Comparison of ENCODE assay signal across 1 fruit fly cellular context in the genomic region with DNA sequence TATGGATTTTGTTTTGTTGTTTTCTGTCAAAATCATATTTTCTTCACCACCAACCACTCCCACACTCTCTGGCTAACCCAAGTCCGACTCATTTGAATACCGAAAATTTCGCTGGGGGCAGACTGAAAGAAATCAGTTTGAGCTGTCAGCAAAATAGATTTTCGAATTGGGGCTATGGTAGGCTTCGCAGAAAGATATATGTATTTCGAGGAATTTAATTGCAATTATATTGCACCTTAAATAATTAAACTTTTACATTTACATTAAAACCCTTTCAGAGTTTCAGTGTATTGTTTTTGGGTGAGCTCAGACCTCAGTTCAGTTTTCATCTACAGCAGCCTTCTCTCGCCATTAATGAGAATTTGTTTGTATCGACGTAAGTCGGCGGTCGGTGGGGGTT.
A peak's percentile ranks its signal among the peaks of the same experiment; 100 is the strongest.
TF ChIP-seq lines count a peak whose summit lies in the region.

No protein-coding gene starts in this region.

TF ChIP-seq in whole organism, embryonic, 481 proteins besides CTCF, POLR2A, EP300 and RAD21 (continued from another document and continues in another):
- TF ChIP-seq Dip3 (GFP tag; optimal IDR thresholded peaks at IDR 0.05; lab: Kevin White, UChicago) (no peak), CG15269 (tag; optimal IDR thresholded peaks at IDR 0.05; lab: Kevin White, UChicago) (peak; percentile 60), fu2 (GFP tag; optimal IDR thresholded peaks at IDR 0.05; lab: Kevin White, UChicago) (no peak), CHES-1-like (GFP tag; optimal IDR thresholded peaks at IDR 0.05; lab: Kevin White, UChicago) (peak; percentile 24), CG16779 (GFP tag; IDR thresholded peaks at IDR 0.05; lab: Robert Waterston, UW) (no peak), dysf (GFP tag; IDR thresholded peaks at IDR 0.05; lab: Robert Waterston, UW) (peak; percentile 75), corto (GFP tag; optimal IDR thresholded peaks at IDR 0.05; lab: Kevin White, UChicago) (no peak), tx (GFP tag; optimal IDR thresholded peaks at IDR 0.05; lab: Kevin White, UChicago) (no peak), Gsc (GFP tag; IDR thresholded peaks at IDR 0.05; lab: Robert Waterston, UW) (no peak), Dll (GFP tag; IDR thresholded peaks at IDR 0.05; lab: Robert Waterston, UW; ENCODE audit: partially characterized antibody) (no peak), mld (GFP tag; IDR thresholded peaks at IDR 0.05; lab: Robert Waterston, UW; ENCODE audit: partially characterized antibody) (no peak), bcd (GFP tag; optimal IDR thresholded peaks at IDR 0.05; lab: Kevin White, UChicago) (peak; percentile 54), CG11093 (GFP tag; IDR thresholded peaks at IDR 0.05; lab: Robert Waterston, UW) (peak; percentile 46; the same call in 1 of the 3 replicates), hkb (optimal IDR thresholded peaks at IDR 0.05; lab: Kevin White, UChicago) (no peak), hkb (GFP tag; IDR thresholded peaks at IDR 0.05; lab: Robert Waterston, UW) (peak; percentile 55; the same call in 1 of the 2 replicates), sc (optimal IDR thresholded peaks at IDR 0.05; lab: Kevin White, UChicago) (no peak), sc (GFP tag; optimal IDR thresholded peaks at IDR 0.05; lab: Kevin White, UChicago) (peak; percentile 5), Taf1 (GFP tag; IDR thresholded peaks at IDR 0.05; lab: Robert Waterston, UW) (peak; percentile 22; the same call in 1 of the 2 replicates), CG17912 (GFP tag; optimal IDR thresholded peaks at IDR 0.05; lab: Kevin White, UChicago) (no peak), fd96Cb (tag; optimal IDR thresholded peaks at IDR 0.05; lab: Kevin White, UChicago) (peak; percentile 54), dpn (GFP tag; optimal IDR thresholded peaks at IDR 0.05; lab: Kevin White, UChicago) (peak; percentile 39 to 44), pnt (GFP tag; optimal IDR thresholded peaks at IDR 0.05; lab: Kevin White, UChicago) (peak; percentile 55), abd-A (tag; optimal IDR thresholded peaks at IDR 0.05; lab: Kevin White, UChicago) (peak; percentile 71), jing (GFP tag; optimal IDR thresholded peaks at IDR 0.05; lab: Kevin White, UChicago) (peak; percentile 19), CG10959 (GFP tag; IDR thresholded peaks at IDR 0.05; lab: Robert Waterston, UW) (0 out of 2 replicates have a peak, but pooled peaks have one; percentile 24), her (GFP tag; optimal IDR thresholded peaks at IDR 0.05; lab: Kevin White, UChicago) (no peak), ems (GFP tag; optimal IDR thresholded peaks at IDR 0.05; lab: Kevin White, UChicago) (peak; percentile 40), Chrac-16 (GFP tag; optimal IDR thresholded peaks at IDR 0.05; lab: Kevin White, UChicago) (peak; percentile 32), B-H1 (GFP tag; IDR thresholded peaks at IDR 0.05; lab: Robert Waterston, UW) (peak; percentile 29; the same call in 2 of the 3 replicates), cwo (GFP tag; optimal IDR thresholded peaks at IDR 0.05; lab: Kevin White, UChicago) (peak; percentile 43), CG2116 (GFP tag; optimal IDR thresholded peaks at IDR 0.05; lab: Kevin White, UChicago) (no peak), ftz-f1 (GFP tag; optimal IDR thresholded peaks at IDR 0.05; lab: Kevin White, UChicago) (no peak), CG6175 (GFP tag; IDR thresholded peaks at IDR 0.05; lab: Robert Waterston, UW) (no peak), sr (GFP tag; IDR thresholded peaks at IDR 0.05; lab: Robert Waterston, UW) (no peak), lmd (GFP tag; IDR thresholded peaks at IDR 0.05; lab: Robert Waterston, UW) (peak; percentile 61), Pdp1 (GFP tag; optimal IDR thresholded peaks at IDR 0.05; lab: Kevin White, UChicago) (peak in 1 of 2 experiments; percentile 16), Dp (GFP tag; optimal IDR thresholded peaks at IDR 0.05; lab: Kevin White, UChicago) (no peak), NK7.1 (GFP tag; optimal IDR thresholded peaks at IDR 0.05; lab: Kevin White, UChicago) (peak; percentile 21), gcm2 (GFP tag; optimal IDR thresholded peaks at IDR 0.05; lab: Kevin White, UChicago) (no peak), CG15696 (tag; optimal IDR thresholded peaks at IDR 0.05; lab: Kevin White, UChicago) (no peak), Med (GFP tag; lab: Kevin White, UChicago) (peak; percentile 93), CG11247 (GFP tag; IDR thresholded peaks at IDR 0.05; lab: Robert Waterston, UW) (no peak; the same call in 1 of the 2 replicates), Gug (GFP tag; IDR thresholded peaks at IDR 0.05; lab: Robert Waterston, UW) (peak; percentile 68; the same call in 3 of the 4 replicates), kah (GFP tag; optimal IDR thresholded peaks at IDR 0.05; lab: Kevin White, UChicago) (no peak), seq (GFP tag; IDR thresholded peaks at IDR 0.05; lab: Robert Waterston, UW) (peak; percentile 52), CG17829 (tag; optimal IDR thresholded peaks at IDR 0.05; lab: Kevin White, UChicago) (peak; percentile 34), Sry-δ (GFP tag; optimal IDR thresholded peaks at IDR 0.05; lab: Kevin White, UChicago) (no peak), Max (GFP tag; optimal IDR thresholded peaks at IDR 0.05; lab: Kevin White, UChicago) (no peak), Usf (GFP tag; optimal IDR thresholded peaks at IDR 0.05; lab: Kevin White, UChicago) (no peak), nau (GFP tag; optimal IDR thresholded peaks at IDR 0.05; lab: Kevin White, UChicago) (peak; percentile 41), CG9932 (GFP tag; IDR thresholded peaks at IDR 0.05; lab: Robert Waterston, UW) (peak; percentile 64), CG10366 (GFP tag; IDR thresholded peaks at IDR 0.05; lab: Robert Waterston, UW) (peak; percentile 55; the same call in 1 of the 2 replicates), CG14014 (GFP tag; IDR thresholded peaks at IDR 0.05; lab: Robert Waterston, UW) (peak; percentile 58; the same call in 1 of the 2 replicates), zen (tag; optimal IDR thresholded peaks at IDR 0.05; lab: Kevin White, UChicago) (peak; percentile 16), CG3726 (GFP tag; IDR thresholded peaks at IDR 0.05; lab: Robert Waterston, UW) (0 out of 3 replicates have a peak, but pooled peaks have one; percentile 60), Stat92E (GFP tag; optimal IDR thresholded peaks at IDR 0.05; lab: Kevin White, UChicago) (no peak), da (GFP tag; optimal IDR thresholded peaks at IDR 0.05; lab: Kevin White, UChicago) (no peak), CG4617 (GFP tag; optimal IDR thresholded peaks at IDR 0.05; lab: Kevin White, UChicago; ENCODE audit: borderline replicate concordance) (no peak), BEAF-32 (GFP tag; optimal IDR thresholded peaks at IDR 0.05; lab: Kevin White, UChicago) (no peak), CG12219 (GFP tag; optimal IDR thresholded peaks at IDR 0.05; lab: Kevin White, UChicago) (peak; percentile 44), pros (GFP tag; optimal IDR thresholded peaks at IDR 0.05; lab: Kevin White, UChicago) (peak; percentile 29), Atf-2 (GFP tag; optimal IDR thresholded peaks at IDR 0.05; lab: Kevin White, UChicago) (no peak), cato (GFP tag; optimal IDR thresholded peaks at IDR 0.05; lab: Kevin White, UChicago; ENCODE audit: borderline replicate concordance) (no peak), gem (tag; optimal IDR thresholded peaks at IDR 0.05; lab: Kevin White, UChicago) (peak; percentile 72), sim (GFP tag; IDR thresholded peaks at IDR 0.05; lab: Robert Waterston, UW) (no peak), CG17361 (GFP tag; IDR thresholded peaks at IDR 0.05; lab: Robert Waterston, UW) (peak; percentile 63; the same call in 2 of the 3 replicates), CG30431 (GFP tag; optimal IDR thresholded peaks at IDR 0.05; lab: Kevin White, UChicago) (no peak), psq (GFP tag; optimal IDR thresholded peaks at IDR 0.05; lab: Kevin White, UChicago) (no peak), salm (tag; optimal IDR thresholded peaks at IDR 0.05; lab: Kevin White, UChicago) (no peak), Neu2 (GFP tag; optimal IDR thresholded peaks at IDR 0.05; lab: Kevin White, UChicago; ENCODE audit: borderline replicate concordance) (no peak), CG2712 (tag; optimal IDR thresholded peaks at IDR 0.05; lab: Kevin White, UChicago) (peak; percentile 56), CG17612 (GFP tag; IDR thresholded peaks at IDR 0.05; lab: Robert Waterston, UW) (no peak), zf30C (GFP tag; optimal IDR thresholded peaks at IDR 0.05; lab: Kevin White, UChicago) (peak; percentile 34), CG5180 (GFP tag; optimal IDR thresholded peaks at IDR 0.05; lab: Kevin White, UChicago) (no peak), pho (GFP tag; optimal IDR thresholded peaks at IDR 0.05; lab: Kevin White, UChicago) (peak; percentile 45), sens (GFP tag; lab: Kevin White, UChicago) (peak; percentile 89), Dad (GFP tag; optimal IDR thresholded peaks at IDR 0.05; lab: Kevin White, UChicago) (peak; percentile 22), zfh2 (GFP tag; optimal IDR thresholded peaks at IDR 0.05; lab: Kevin White, UChicago) (peak; percentile 34), CG18476 (GFP tag; optimal IDR thresholded peaks at IDR 0.05; lab: Kevin White, UChicago) (peak; percentile 50), E2f2 (GFP tag; IDR thresholded peaks at IDR 0.05; lab: Robert Waterston, UW) (0 out of 2 replicates have a peak, but pooled peaks have one; percentile 27), cg (GFP tag; optimal IDR thresholded peaks at IDR 0.05; lab: Kevin White, UChicago) (no peak), ro (GFP tag; IDR thresholded peaks at IDR 0.05; lab: Robert Waterston, UW) (no peak), chm (GFP tag; IDR thresholded peaks at IDR 0.05; lab: Robert Waterston, UW) (peak; percentile 33; the same call in 1 of the 2 replicates), CG9727 (GFP tag; optimal IDR thresholded peaks at IDR 0.05; lab: Kevin White, UChicago) (peak; percentile 61), Lhr (GFP tag; optimal IDR thresholded peaks at IDR 0.05; lab: Kevin White, UChicago) (no peak), Drgx (GFP tag; IDR thresholded peaks at IDR 0.05; lab: Robert Waterston, UW) (no peak), sqz (GFP tag; optimal IDR thresholded peaks at IDR 0.05; lab: Kevin White, UChicago) (peak; percentile 29), tgo (GFP tag; IDR thresholded peaks at IDR 0.05; lab: Robert Waterston, UW) (peak; percentile 53), CG17568 (GFP tag; optimal IDR thresholded peaks at IDR 0.05; lab: Kevin White, UChicago) (no peak), ci (GFP tag; IDR thresholded peaks at IDR 0.05; lab: Robert Waterston, UW) (peak; percentile 85; the same call in 2 of the 3 replicates), Mrtf (GFP tag; IDR thresholded peaks at IDR 0.05; lab: Robert Waterston, UW) (no peak), Ets65A (GFP tag; lab: Kevin White, UChicago) (peak; percentile 90), Meics (GFP tag; optimal IDR thresholded peaks at IDR 0.05; lab: Kevin White, UChicago) (peak; percentile 57), grau (tag; optimal IDR thresholded peaks at IDR 0.05; lab: Kevin White, UChicago) (peak; percentile 64), Camta (GFP tag; optimal IDR thresholded peaks at IDR 0.05; lab: Kevin White, UChicago) (peak; percentile 21), pita (GFP tag; optimal IDR thresholded peaks at IDR 0.05; lab: Kevin White, UChicago) (no peak), Hr51 (GFP tag; optimal IDR thresholded peaks at IDR 0.05; lab: Kevin White, UChicago) (peak; percentile 29 to 64), gcm (GFP tag; optimal IDR thresholded peaks at IDR 0.05; lab: Kevin White, UChicago) (no peak), CG13287 (GFP tag; IDR thresholded peaks at IDR 0.05; lab: Robert Waterston, UW; ENCODE audit: partially characterized antibody) (no peak), ap (GFP tag; IDR thresholded peaks at IDR 0.05; lab: Robert Waterston, UW) (no peak), odd (GFP tag; optimal IDR thresholded peaks at IDR 0.05; lab: Kevin White, UChicago) (no peak), CG2678 (tag; optimal IDR thresholded peaks at IDR 0.05; lab: Kevin White, UChicago) (peak; percentile 76), CG16863 (GFP tag; optimal IDR thresholded peaks at IDR 0.05; lab: Kevin White, UChicago) (peak; percentile 32), CG4360 (GFP tag; IDR thresholded peaks at IDR 0.05; lab: Robert Waterston, UW) (no peak), BtbVII (GFP tag; optimal IDR thresholded peaks at IDR 0.05; lab: Kevin White, UChicago) (no peak), Hsf (GFP tag; optimal IDR thresholded peaks at IDR 0.05; lab: Kevin White, UChicago) (peak; percentile 52), gsb (GFP tag; IDR thresholded peaks at IDR 0.05; lab: Robert Waterston, UW) (no peak), CG30020 (tag; optimal IDR thresholded peaks at IDR 0.05; lab: Kevin White, UChicago) (no peak), Hey (tag; optimal IDR thresholded peaks at IDR 0.05; lab: Kevin White, UChicago) (no peak), chif (GFP tag; optimal IDR thresholded peaks at IDR 0.05; lab: Kevin White, UChicago) (peak; percentile 13 to 50), tll (GFP tag; optimal IDR thresholded peaks at IDR 0.05; lab: Kevin White, UChicago) (no peak), Nf-YB (GFP tag; optimal IDR thresholded peaks at IDR 0.05; lab: Kevin White, UChicago) (peak; percentile 16), CG4282 (GFP tag; optimal IDR thresholded peaks at IDR 0.05; lab: Kevin White, UChicago) (no peak), Hr3 (GFP tag; optimal IDR thresholded peaks at IDR 0.05; lab: Kevin White, UChicago) (peak; percentile 1), en (GFP tag; optimal IDR thresholded peaks at IDR 0.05; lab: Kevin White, UChicago) (no peak), ab (GFP tag; optimal IDR thresholded peaks at IDR 0.05; lab: Kevin White, UChicago) (no peak), dimm (GFP tag; IDR thresholded peaks at IDR 0.05; lab: Robert Waterston, UW) (no peak), prd (optimal IDR thresholded peaks at IDR 0.05; lab: Kevin White, UChicago) (no peak), prd (GFP tag; IDR thresholded peaks at IDR 0.05; lab: Robert Waterston, UW) (peak; percentile 67; the same call in 2 of the 3 replicates), CG6254 (GFP tag; optimal IDR thresholded peaks at IDR 0.05; lab: Kevin White, UChicago) (no peak), gfzf (GFP tag; optimal IDR thresholded peaks at IDR 0.05; lab: Kevin White, UChicago) (no peak), CG10274 (GFP tag; optimal IDR thresholded peaks at IDR 0.05; lab: Kevin White, UChicago) (no peak), Dfd (GFP tag; optimal IDR thresholded peaks at IDR 0.05; lab: Kevin White, UChicago) (no peak), CG8359 (GFP tag; optimal IDR thresholded peaks at IDR 0.05; lab: Kevin White, UChicago; ENCODE audit: borderline replicate concordance) (no peak), ase (GFP tag; IDR thresholded peaks at IDR 0.05; lab: Robert Waterston, UW) (0 out of 3 replicates have a peak, but pooled peaks have one; percentile 6), tio (GFP tag; optimal IDR thresholded peaks at IDR 0.05; lab: Kevin White, UChicago) (peak; percentile 18), HmgZ (tag; optimal IDR thresholded peaks at IDR 0.05; lab: Kevin White, UChicago) (no peak), CG14441 (GFP tag; IDR thresholded peaks at IDR 0.05; lab: Robert Waterston, UW) (peak; percentile 65)
